Worm (Caenorhabditis elegans) whole organism, late embryonic: ENCODE results near the gene spc-1.

Experiments used
- K02D7.2 ChIP-seq: sonication (generic microtip); optimal IDR thresholded peaks from 2 replicates; lab custom pipeline; 2017; ENCODE audit warnings: mild to moderate bottlenecking, missing genetic modification characterization, missing compliant biosample characterization
- K09A11.1 ChIP-seq: sonication (generic microtip); optimal IDR thresholded peaks from 2 replicates; lab custom pipeline; 2017; ENCODE audit warnings: antibody characterized with exemption, mild to moderate bottlenecking, missing genetic modification characterization, missing compliant biosample characterization; ENCODE audit not compliant: insufficient read depth
- T23F11.4 ChIP-seq: fragments of 200-800 bp; sonication (Bioruptor generic); optimal IDR thresholded peaks from 2 replicates; lab custom pipeline; 2018; ENCODE audit warnings: mild to moderate bottlenecking, missing genetic modification characterization, missing compliant biosample characterization
- ahr-1 ChIP-seq: sonication (generic microtip); optimal IDR thresholded peaks from 2 replicates; lab custom pipeline; 2016; ENCODE audit warnings: missing genetic modification characterization, missing compliant biosample characterization
- ceh-18 ChIP-seq: sonication (generic microtip); optimal IDR thresholded peaks from 2 replicates; lab custom pipeline; 2016; ENCODE audit warnings: missing genetic modification characterization, missing compliant biosample characterization
- ceh-19 ChIP-seq: fragments of 200-800 bp; sonication (Bioruptor generic); optimal IDR thresholded peaks from 2 replicates; lab custom pipeline; 2018; ENCODE audit warnings: mild to moderate bottlenecking, missing genetic modification characterization, missing compliant biosample characterization
- ceh-2 ChIP-seq: sonication (generic microtip); optimal IDR thresholded peaks from 2 replicates; lab custom pipeline; 2016; ENCODE audit warnings: missing genotype, missing genetic modification characterization, missing compliant biosample characterization
- ceh-22 ChIP-seq: sonication (generic microtip); optimal IDR thresholded peaks from 2 replicates; lab custom pipeline; 2017; ENCODE audit warnings: missing biosample characterization, missing genetic modification characterization
- ceh-31 ChIP-seq: sonication (generic microtip); optimal IDR thresholded peaks from 2 replicates; lab custom pipeline; 2016; ENCODE audit warnings: missing genetic modification characterization, missing compliant biosample characterization
- ceh-34 ChIP-seq: sonication (generic microtip); optimal IDR thresholded peaks from 2 replicates; lab custom pipeline; 2016; ENCODE audit warnings: mild to moderate bottlenecking, missing genetic modification characterization, missing compliant biosample characterization
- ceh-45 ChIP-seq: fragments of 200-800 bp; sonication (Bioruptor generic); IDR thresholded peaks from 2 replicates; pipeline ENCODE4 v1.3.6; 2022; ENCODE audit warnings: missing genetic modification reagents, missing genetic modification characterization, missing compliant biosample characterization
- ceh-48 ChIP-seq: sonication (generic microtip); optimal IDR thresholded peaks from 2 replicates; lab custom pipeline; 2016; ENCODE audit warnings: missing genetic modification characterization, inconsistent platforms, missing compliant biosample characterization
- ceh-6 ChIP-seq: fragments of 200-800 bp; sonication (Bioruptor generic); optimal IDR thresholded peaks from 2 replicates; lab custom pipeline; 2018; ENCODE audit warnings: mild to moderate bottlenecking, missing genetic modification characterization, missing compliant biosample characterization
- dmd-4 ChIP-seq: sonication (generic microtip); optimal IDR thresholded peaks from 2 replicates; lab custom pipeline; 2016; ENCODE audit warnings: borderline replicate concordance, missing genetic modification characterization, missing compliant biosample characterization
- elt-2 ChIP-seq: sonication (generic microtip); optimal IDR thresholded peaks from 2 replicates; lab custom pipeline; 2016; ENCODE audit warnings: missing genetic modification reagents, missing genetic modification characterization, missing compliant biosample characterization
- elt-4 ChIP-seq: sonication (generic microtip); optimal IDR thresholded peaks from 2 replicates; lab custom pipeline; 2016; ENCODE audit warnings: missing genetic modification characterization, missing compliant biosample characterization
- ets-4 ChIP-seq: sonication (generic microtip); optimal IDR thresholded peaks from 2 replicates; lab custom pipeline; 2016; ENCODE audit warnings: missing genetic modification characterization, missing compliant biosample characterization
- eyg-1 ChIP-seq: sonication (generic microtip); optimal IDR thresholded peaks from 2 replicates; lab custom pipeline; 2016; ENCODE audit warnings: missing genotype, missing genetic modification characterization, missing compliant biosample characterization
- fkh-6 ChIP-seq: sonication (generic microtip); optimal IDR thresholded peaks from 2 replicates; lab custom pipeline; 2016; ENCODE audit warnings: missing genetic modification characterization, missing compliant biosample characterization
- gmeb-2 ChIP-seq: sonication (generic microtip); optimal IDR thresholded peaks from 2 replicates; lab custom pipeline; 2016; ENCODE audit warnings: missing genetic modification characterization, inconsistent platforms, missing compliant biosample characterization
- hlh-13 ChIP-seq: fragments of 200-800 bp; sonication (Bioruptor generic); optimal IDR thresholded peaks from 2 replicates; lab custom pipeline; 2018; ENCODE audit warnings: mild to moderate bottlenecking, missing genetic modification characterization, missing compliant biosample characterization
- hlh-30 ChIP-seq: sonication (generic microtip); optimal IDR thresholded peaks from 2 replicates; lab custom pipeline; 2017; ENCODE audit warnings: antibody characterized with exemption, missing genetic modification characterization, missing compliant biosample characterization; ENCODE audit not compliant: insufficient read depth
- hlh-6 ChIP-seq: sonication (generic microtip); optimal IDR thresholded peaks from 2 replicates; lab custom pipeline; 2016; ENCODE audit warnings: missing genotype, missing genetic modification characterization, missing compliant biosample characterization
- hlh-8 ChIP-seq: sonication (generic microtip); optimal IDR thresholded peaks from 2 replicates; lab custom pipeline; 2016; ENCODE audit warnings: missing genotype, missing genetic modification characterization, missing compliant biosample characterization
- lin-11 ChIP-seq: fragments of 200-800 bp; sonication (Bioruptor generic); optimal IDR thresholded peaks from 2 replicates; lab custom pipeline; 2018; ENCODE audit warnings: mild to moderate bottlenecking, missing genetic modification characterization, missing compliant biosample characterization
- madf-2 ChIP-seq: sonication (generic microtip); optimal IDR thresholded peaks from 2 replicates; lab custom pipeline; 2017; ENCODE audit warnings: missing genetic modification characterization, missing compliant biosample characterization
- mec-3 ChIP-seq: sonication (generic microtip); optimal IDR thresholded peaks from 2 replicates; lab custom pipeline; 2016; ENCODE audit warnings: borderline replicate concordance, missing genetic modification characterization, missing compliant biosample characterization
- nfya-1 ChIP-seq: sonication (generic microtip); optimal IDR thresholded peaks from 2 replicates; lab custom pipeline; 2017; ENCODE audit warnings: missing genetic modification characterization, mild to moderate bottlenecking, missing compliant biosample characterization, antibody characterized with exemption, moderate library complexity
- pag-3 ChIP-seq: sonication (generic microtip); optimal IDR thresholded peaks from 2 replicates; lab custom pipeline; 2016; ENCODE audit warnings: missing compliant biosample characterization, missing genetic modification characterization, borderline replicate concordance
- pax-1 ChIP-seq: fragments of 150-350 bp; optimal IDR thresholded peaks from 2 replicates; lab custom pipeline; 2014; ENCODE audit warnings: missing biosample characterization, missing genetic modification characterization
- pros-1 ChIP-seq: fragments of 150-350 bp; optimal IDR thresholded peaks from 2 replicates; lab custom pipeline; 2014; ENCODE audit warnings: missing biosample characterization, missing genetic modification reagents, missing genetic modification characterization
- ref-2 ChIP-seq: sonication (generic microtip); optimal IDR thresholded peaks from 2 replicates; lab custom pipeline; 2016; ENCODE audit warnings: missing genetic modification characterization, missing compliant biosample characterization
- rnt-1 ChIP-seq: sonication (generic microtip); optimal IDR thresholded peaks from 2 replicates; lab custom pipeline; 2016; ENCODE audit warnings: missing genetic modification characterization, missing compliant biosample characterization
- sdc-2 ChIP-seq: sonication (generic microtip); optimal IDR thresholded peaks from 2 replicates; lab custom pipeline; 2016; ENCODE audit warnings: missing genotype, missing genetic modification characterization, missing compliant biosample characterization
- sox-4 ChIP-seq: sonication (generic microtip); optimal IDR thresholded peaks from 2 replicates; lab custom pipeline; 2017; ENCODE audit warnings: mild to moderate bottlenecking, missing genetic modification characterization, inconsistent platforms, missing compliant biosample characterization
- tbx-2 ChIP-seq: sonication (generic microtip); optimal IDR thresholded peaks from 2 replicates; lab custom pipeline; 2016; ENCODE audit warnings: missing genetic modification characterization, missing compliant biosample characterization
- tbx-7 ChIP-seq: sonication (generic microtip); optimal IDR thresholded peaks from 2 replicates; lab custom pipeline; 2016; ENCODE audit warnings: missing genotype, missing genetic modification characterization, missing compliant biosample characterization
- ttx-3 ChIP-seq: sonication (generic microtip); optimal IDR thresholded peaks from 2 replicates; lab custom pipeline; 2016; ENCODE audit warnings: missing genetic modification reagents, missing genetic modification characterization, missing compliant biosample characterization
- unc-42 ChIP-seq: sonication (generic microtip); optimal IDR thresholded peaks from 2 replicates; lab custom pipeline; 2016; ENCODE audit warnings: missing genotype, missing genetic modification characterization, missing compliant biosample characterization
- unc-55 ChIP-seq: sonication (generic microtip); optimal IDR thresholded peaks from 2 replicates; lab custom pipeline; 2017; ENCODE audit warnings: missing biosample characterization, missing genetic modification reagents, missing genetic modification characterization
- zip-5 ChIP-seq: sonication (generic microtip); optimal IDR thresholded peaks from 2 replicates; lab custom pipeline; 2016; ENCODE audit warnings: missing genetic modification characterization, missing compliant biosample characterization

The spc-1 gene

DNA sequence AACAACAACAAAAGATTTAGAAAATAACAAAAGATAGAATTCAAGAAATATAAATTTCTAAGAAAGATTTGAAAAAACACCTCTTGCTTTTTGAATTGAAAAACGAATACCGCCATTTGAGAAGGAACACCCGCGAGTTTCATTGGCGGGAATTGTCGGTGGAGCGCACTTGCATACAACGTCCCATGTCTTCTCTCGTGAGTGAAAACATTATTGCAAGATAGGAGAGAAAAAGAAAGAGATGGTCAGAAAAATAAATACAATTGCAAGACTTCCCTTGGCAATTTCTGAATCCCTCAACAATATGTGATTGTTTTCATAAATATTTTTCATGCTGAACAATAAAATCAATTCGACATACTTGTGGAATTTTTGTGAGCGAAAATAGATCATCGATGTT lies 20.7 kb downstream of the spc-1 start, which contains the start of gene K10B3.5:
Gene K10B3.5, minus strand, starts transcription at position 343 of the 400 bp plus-strand sequence.
- TF ChIP-seq tbx-2 (tag; lab: Kevin White, UChicago) (no peak), ceh-22 (tag; lab: Kevin White, UChicago) (no peak), unc-55 (no peak), pag-3 (no peak), lin-11 (tag; lab: Kevin White, UChicago) (no peak), fkh-6 (tag; lab: Kevin White, UChicago) (no peak), gmeb-2 (no peak), sdc-2 (tag; lab: Kevin White, UChicago) (peak; percentile 14), T23F11.4 (GFP tag; lab: Kevin White, UChicago) (no peak), elt-2 (tag; lab: Kevin White, UChicago) (peak; percentile 19), zip-5 (tag; lab: Kevin White, UChicago) (no peak), nfya-1 (tag; lab: Kevin White, UChicago) (peak; percentile 59), madf-2 (tag; lab: Kevin White, UChicago) (no peak), pax-1 (tag; lab: Kevin White, UChicago) (peak; percentile 44), sox-4 (tag; lab: Kevin White, UChicago) (no peak), ceh-45 (GFP tag; lab: Robert Waterston, UW) (no peak), ref-2 (tag; lab: Kevin White, UChicago) (no peak), hlh-6 (no peak), ceh-19 (GFP tag; lab: Kevin White, UChicago) (no peak), ceh-31 (tag; lab: Kevin White, UChicago) (peak; percentile 59), ahr-1 (tag; lab: Kevin White, UChicago) (no peak), mec-3 (tag; lab: Kevin White, UChicago) (no peak), pros-1 (no peak), ceh-34 (peak; percentile 48), ceh-18 (tag; lab: Kevin White, UChicago) (peak; percentile 34), rnt-1 (tag; lab: Kevin White, UChicago) (peak; percentile 17), ttx-3 (tag; lab: Kevin White, UChicago) (no peak), K09A11.1 (tag; lab: Kevin White, UChicago) (no peak), hlh-13 (GFP tag; lab: Kevin White, UChicago) (no peak), dmd-4 (no peak), hlh-30 (tag; lab: Kevin White, UChicago) (peak; percentile 89), ceh-2 (tag; lab: Kevin White, UChicago) (no peak), tbx-7 (no peak), unc-42 (peak; percentile 33)

DNA sequence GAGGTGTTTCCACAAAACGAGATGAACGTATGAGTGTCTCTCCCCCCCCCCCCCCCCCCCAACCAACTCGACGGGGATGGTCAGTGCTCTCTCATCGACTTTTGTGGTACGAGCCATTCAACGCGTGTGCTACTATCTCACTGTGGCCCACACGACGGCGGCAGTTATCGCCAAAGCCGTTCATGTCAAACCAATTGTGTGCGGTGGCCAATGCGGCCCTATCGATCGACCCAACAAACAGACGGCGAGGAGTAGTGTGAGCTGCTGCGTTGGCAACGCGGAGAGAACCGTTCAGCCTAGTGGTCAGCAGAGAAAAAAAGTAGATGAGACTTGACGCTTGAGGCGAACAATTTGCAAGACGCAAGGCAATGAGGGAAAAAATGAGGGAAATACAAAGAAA lies 24.1 kb downstream of the spc-1 start:
- TF ChIP-seq tbx-2 (tag; lab: Kevin White, UChicago): peak; percentile 59
- peak; percentile 55 for TF ChIP-seq nfya-1 (tag; lab: Kevin White, UChicago)
- peak; percentile 8 for TF ChIP-seq ceh-34
- TF ChIP-seq K02D7.2 (tag; lab: Kevin White, UChicago): no peak
- TF ChIP-seq ceh-48 (tag; lab: Kevin White, UChicago): peak; percentile 60
- TF ChIP-seq ets-4: no peak
- TF ChIP-seq ceh-31 (tag; lab: Kevin White, UChicago): peak; percentile 15
- TF ChIP-seq elt-4 (tag; lab: Kevin White, UChicago): no peak
- TF ChIP-seq unc-55: peak; percentile 20
- TF ChIP-seq elt-2 (tag; lab: Kevin White, UChicago): no peak
- TF ChIP-seq eyg-1 (tag; lab: Kevin White, UChicago): no peak
- no peak for TF ChIP-seq sdc-2 (tag; lab: Kevin White, UChicago)
- no peak for TF ChIP-seq hlh-8 (tag; lab: Kevin White, UChicago)
- peak; percentile 33 for TF ChIP-seq ceh-6 (GFP tag; lab: Kevin White, UChicago)
- TF ChIP-seq, all 69 proteins: peak for 7
